Fruit fly (Drosophila melanogaster) whole organism, embryonic: ENCODE data around the gene msn.

Source experiments
- Antp ChIP-seq: fragments of 200-800 bp; sonication (Bioruptor generic); optimal IDR thresholded peaks from 3 replicates; lab custom pipeline; 2016; ENCODE audit warnings: missing biosample characterization, missing genetic modification characterization
- Atf6 ChIP-seq: fragments of 200-800 bp; sonication (Bioruptor generic); IDR thresholded peaks from 2 replicates; pipeline ENCODE4 v1.3.6; 2022; ENCODE audit warnings: missing biosample characterization, missing genetic modification characterization
- B-H2 ChIP-seq: fragments of 200-800 bp; sonication (Bioruptor generic); optimal IDR thresholded peaks from 2 replicates; lab custom pipeline; 2018; ENCODE audit warnings: missing biosample characterization, mild to moderate bottlenecking, missing genetic modification characterization
- CG10209 ChIP-seq: fragments of 200-800 bp; sonication (Bioruptor generic); optimal IDR thresholded peaks from 3 replicates; lab custom pipeline; 2017; ENCODE audit warnings: missing biosample characterization, mild to moderate bottlenecking, missing genetic modification characterization, missing genetic modification reagents
- CG11504 ChIP-seq: fragments of 200-800 bp; sonication (Bioruptor generic); optimal IDR thresholded peaks from 3 replicates; lab custom pipeline; 2019; ENCODE audit warnings: missing biosample characterization, mild to moderate bottlenecking, missing genetic modification characterization, moderate library complexity
- CG11560 ChIP-seq: fragments of 200-800 bp; sonication (Bioruptor generic); IDR thresholded peaks from 3 replicates; pipeline ENCODE4 v1.3.6; 2022; ENCODE audit warnings: missing biosample characterization, missing genetic modification characterization
- CG13624 ChIP-seq: fragments of 200-800 bp; sonication (Bioruptor generic); optimal IDR thresholded peaks from 2 replicates; lab custom pipeline; 2016; ENCODE audit warnings: missing biosample characterization, missing genetic modification characterization
- CG17612 ChIP-seq: fragments of 200-800 bp; sonication (Bioruptor generic); IDR thresholded peaks from 2 replicates; pipeline ENCODE4 v1.3.6; 2022; ENCODE audit warnings: missing biosample characterization, missing genetic modification characterization
- CG17802 ChIP-seq: fragments of 200-800 bp; sonication (Bioruptor generic); optimal IDR thresholded peaks from 2 replicates; lab custom pipeline; 2018; ENCODE audit warnings: missing biosample characterization, mild to moderate bottlenecking, missing genetic modification characterization, moderate library complexity
- CG18011 ChIP-seq: fragments of 200-800 bp; sonication (Bioruptor generic); optimal IDR thresholded peaks from 2 replicates; lab custom pipeline; 2017; ENCODE audit warnings: missing biosample characterization, missing genetic modification characterization, mild to moderate bottlenecking, moderate library complexity, missing genotype
- CG32532 ChIP-seq: fragments of 200-800 bp; sonication (Bioruptor generic); IDR thresholded peaks from 2 replicates; pipeline ENCODE4 v1.3.6; 2022; ENCODE audit warnings: missing biosample characterization, missing genetic modification characterization
- CG3281 ChIP-seq: fragments of 200-800 bp; sonication (Bioruptor generic); optimal IDR thresholded peaks from 3 replicates; lab custom pipeline; 2017; ENCODE audit warnings: missing biosample characterization, mild to moderate bottlenecking, missing genetic modification characterization
- CG3995 ChIP-seq: fragments of 200-800 bp; sonication (Bioruptor generic); optimal IDR thresholded peaks from 3 replicates; lab custom pipeline; 2016; ENCODE audit warnings: missing biosample characterization, missing genetic modification characterization
- CG4328 ChIP-seq: fragments of 200-800 bp; sonication (Bioruptor generic); optimal IDR thresholded peaks from 3 replicates; lab custom pipeline; 2017; ENCODE audit warnings: missing biosample characterization, missing genetic modification reagents, missing genetic modification characterization
- CG5953 ChIP-seq: fragments of 200-800 bp; sonication (Bioruptor generic); IDR thresholded peaks from 2 replicates; pipeline ENCODE4 v1.3.6; 2022; ENCODE audit warnings: missing biosample characterization, missing genetic modification characterization
- CG6272 ChIP-seq: fragments of 200-800 bp; sonication (Bioruptor generic); IDR thresholded peaks from 2 replicates; pipeline ENCODE4 v1.3.6; 2022; ENCODE audit warnings: missing biosample characterization, missing genetic modification characterization
- CG7987 ChIP-seq: fragments of 200-800 bp; sonication (Bioruptor generic); optimal IDR thresholded peaks from 2 replicates; lab custom pipeline; 2018; ENCODE audit warnings: missing biosample characterization, mild to moderate bottlenecking, missing genetic modification characterization, moderate library complexity
- CoRest ChIP-seq: fragments of 200-800 bp; sonication (Bioruptor generic); optimal IDR thresholded peaks from 3 replicates; lab custom pipeline; 2018; ENCODE audit warnings: missing biosample characterization, mild to moderate bottlenecking, missing genetic modification characterization, moderate library complexity
- CrebB ChIP-seq: fragments of 200-800 bp; sonication (Bioruptor generic); optimal IDR thresholded peaks from 3 replicates; lab custom pipeline; 2018; ENCODE audit warnings: missing biosample characterization, mild to moderate bottlenecking, missing genetic modification characterization
- H15 ChIP-seq: fragments of 200-800 bp; sonication (Bioruptor generic); IDR thresholded peaks from 3 replicates; pipeline ENCODE4 v1.3.6; 2022; ENCODE audit warnings: missing biosample characterization, missing genetic modification characterization
- HmgD ChIP-seq: fragments of 200-800 bp; sonication (Bioruptor generic); optimal IDR thresholded peaks from 3 replicates; lab custom pipeline; 2016; ENCODE audit warnings: missing biosample characterization, missing genetic modification characterization
- Hsf ChIP-seq: fragments of 200-800 bp; sonication (Bioruptor generic); optimal IDR thresholded peaks from 3 replicates; lab custom pipeline; 2016; ENCODE audit warnings: missing biosample characterization, missing genetic modification characterization
- Nf-YA ChIP-seq: fragments of 200-800 bp; sonication (Bioruptor generic); IDR thresholded peaks from 2 replicates; pipeline ENCODE4 v1.3.6; 2022; ENCODE audit warnings: missing biosample characterization, missing genetic modification characterization
- PHDP ChIP-seq: fragments of 200-800 bp; sonication (Bioruptor generic); optimal IDR thresholded peaks from 3 replicates; lab custom pipeline; 2018; ENCODE audit warnings: missing biosample characterization, mild to moderate bottlenecking, missing genetic modification characterization, moderate library complexity
- Pdp1 ChIP-seq, 2 experiments: fragments of 200-800 bp; sonication (Bioruptor generic); optimal IDR thresholded peaks; 3 replicates each; lab custom pipeline; 2016; ENCODE audit warnings: missing biosample characterization in 2 of 2, missing genetic modification characterization in 2 of 2, mild to moderate bottlenecking in 1 of 2, moderate library complexity in 1 of 2
- Sox100B ChIP-seq: fragments of 200-800 bp; sonication (Bioruptor generic); optimal IDR thresholded peaks from 3 replicates; lab custom pipeline; 2018; ENCODE audit warnings: missing biosample characterization, mild to moderate bottlenecking, missing genetic modification characterization
- Xrp1 ChIP-seq: fragments of 200-800 bp; sonication (Bioruptor generic); IDR thresholded peaks from 2 replicates; pipeline ENCODE4 v1.3.6; 2022; ENCODE audit warnings: missing biosample characterization, missing genetic modification characterization
- ac ChIP-seq: fragments of 200-800 bp; sonication (Bioruptor generic); optimal IDR thresholded peaks from 3 replicates; lab custom pipeline; 2017; ENCODE audit warnings: missing biosample characterization, mild to moderate bottlenecking, missing genetic modification characterization
- amos ChIP-seq: fragments of 200-800 bp; sonication (Bioruptor generic); IDR thresholded peaks from 2 replicates; pipeline ENCODE4 v1.3.6; 2022; ENCODE audit warnings: missing biosample characterization, missing genetic modification characterization; ENCODE audit not compliant: partially characterized antibody
- btn ChIP-seq: fragments of 200-800 bp; sonication (Bioruptor generic); optimal IDR thresholded peaks from 2 replicates; lab custom pipeline; 2016; ENCODE audit warnings: missing biosample characterization, missing genetic modification characterization
- cato ChIP-seq: fragments of 200-800 bp; sonication (Bioruptor generic); optimal IDR thresholded peaks from 2 replicates; lab custom pipeline; 2016; ENCODE audit warnings: missing biosample characterization, missing genetic modification characterization, borderline replicate concordance
- chif ChIP-seq, 2 experiments: fragments of 200-800 bp; sonication (Bioruptor generic); optimal IDR thresholded peaks; 3 replicates each; lab custom pipeline; 2016; ENCODE audit warnings: missing biosample characterization in 2 of 2, missing genetic modification characterization in 2 of 2
- chn ChIP-seq: fragments of 200-800 bp; sonication (Bioruptor generic); optimal IDR thresholded peaks from 2 replicates; lab custom pipeline; 2016; ENCODE audit warnings: missing biosample characterization, missing genetic modification characterization
- gsb ChIP-seq: fragments of 200-800 bp; sonication (Bioruptor generic); IDR thresholded peaks from 2 replicates; pipeline ENCODE4 v1.3.6; 2022; ENCODE audit warnings: missing biosample characterization, missing genetic modification characterization
- hth ChIP-seq: fragments of >200 bp; optimal IDR thresholded peaks from 2 replicates; lab custom pipeline; 2017; ENCODE audit warnings: inconsistent platforms
- ind ChIP-seq: fragments of 200-800 bp; sonication (Bioruptor generic); optimal IDR thresholded peaks from 3 replicates; lab custom pipeline; 2016; ENCODE audit warnings: missing biosample characterization, missing genetic modification characterization
- knrl ChIP-seq: fragments of 200-800 bp; sonication (Bioruptor generic); IDR thresholded peaks from 3 replicates; pipeline ENCODE4 v1.3.6; 2022; ENCODE audit warnings: missing biosample characterization, missing genetic modification characterization; ENCODE audit not compliant: partially characterized antibody
- lov ChIP-seq, 2 experiments: fragments of 200-800 bp in 1 of 2; fragments of >200 bp in 1 of 2; sonication (Bioruptor generic) in 1 of 2; IDR thresholded peaks in 1 of 2; optimal IDR thresholded peaks in 1 of 2; 2 replicates in 1 of 2; 3 replicates in 1 of 2; pipeline versions ENCODE4 v1.3.6 to Lab custom; 2017 to 2022; ENCODE audit warnings: missing biosample characterization in 1 of 2, missing genetic modification characterization in 1 of 2
- peb ChIP-seq: fragments of 200-800 bp; sonication (Bioruptor generic); IDR thresholded peaks from 2 replicates; pipeline ENCODE4 v1.3.6; 2022; ENCODE audit warnings: missing biosample characterization, missing genetic modification characterization
- sc ChIP-seq, 3 experiments: fragments of >200 bp in 2 of 3; fragments of 200-800 bp in 1 of 3; sonication (Bioruptor generic) in 1 of 3; optimal IDR thresholded peaks; 2 replicates in 2 of 3; 3 replicates in 1 of 3; lab custom pipeline; 2017; ENCODE audit warnings: mild to moderate bottlenecking in 1 of 3, missing biosample characterization in 1 of 3, missing genetic modification characterization in 1 of 3, missing genetic modification reagents in 1 of 3
- sens-2 ChIP-seq: fragments of 200-800 bp; sonication (Bioruptor generic); IDR thresholded peaks from 2 replicates; pipeline ENCODE4 v1.3.6; 2022; ENCODE audit warnings: missing biosample characterization, missing genetic modification characterization
- sna ChIP-seq: fragments of 200-800 bp; sonication (Bioruptor generic); IDR thresholded peaks from 2 replicates; pipeline ENCODE4 v1.3.6; 2022; ENCODE audit warnings: missing biosample characterization, missing genetic modification characterization; ENCODE audit not compliant: partially characterized antibody
- so ChIP-seq: fragments of 200-800 bp; sonication (Bioruptor generic); IDR thresholded peaks from 3 replicates; pipeline ENCODE4 v1.3.6; 2022; ENCODE audit warnings: missing biosample characterization, missing genetic modification characterization
- tx ChIP-seq: fragments of 200-800 bp; sonication (Bioruptor generic); optimal IDR thresholded peaks from 2 replicates; lab custom pipeline; 2016; ENCODE audit warnings: missing biosample characterization, missing genetic modification characterization
- unc-4 ChIP-seq: fragments of 200-800 bp; sonication (Bioruptor generic); IDR thresholded peaks from 2 replicates; pipeline ENCODE4 v1.3.6; 2022; ENCODE audit warnings: missing biosample characterization, missing genetic modification characterization; ENCODE audit not compliant: partially characterized antibody
- z ChIP-seq: fragments of 200-800 bp; sonication (Bioruptor generic); IDR thresholded peaks from 3 replicates; pipeline ENCODE4 v1.3.6; 2022; ENCODE audit warnings: missing biosample characterization, missing genetic modification characterization
- zen ChIP-seq: fragments of 200-800 bp; sonication (Bioruptor generic); optimal IDR thresholded peaks from 3 replicates; lab custom pipeline; 2018; ENCODE audit warnings: missing biosample characterization, mild to moderate bottlenecking, missing genetic modification characterization, moderate library complexity

Gene msn

DNA sequence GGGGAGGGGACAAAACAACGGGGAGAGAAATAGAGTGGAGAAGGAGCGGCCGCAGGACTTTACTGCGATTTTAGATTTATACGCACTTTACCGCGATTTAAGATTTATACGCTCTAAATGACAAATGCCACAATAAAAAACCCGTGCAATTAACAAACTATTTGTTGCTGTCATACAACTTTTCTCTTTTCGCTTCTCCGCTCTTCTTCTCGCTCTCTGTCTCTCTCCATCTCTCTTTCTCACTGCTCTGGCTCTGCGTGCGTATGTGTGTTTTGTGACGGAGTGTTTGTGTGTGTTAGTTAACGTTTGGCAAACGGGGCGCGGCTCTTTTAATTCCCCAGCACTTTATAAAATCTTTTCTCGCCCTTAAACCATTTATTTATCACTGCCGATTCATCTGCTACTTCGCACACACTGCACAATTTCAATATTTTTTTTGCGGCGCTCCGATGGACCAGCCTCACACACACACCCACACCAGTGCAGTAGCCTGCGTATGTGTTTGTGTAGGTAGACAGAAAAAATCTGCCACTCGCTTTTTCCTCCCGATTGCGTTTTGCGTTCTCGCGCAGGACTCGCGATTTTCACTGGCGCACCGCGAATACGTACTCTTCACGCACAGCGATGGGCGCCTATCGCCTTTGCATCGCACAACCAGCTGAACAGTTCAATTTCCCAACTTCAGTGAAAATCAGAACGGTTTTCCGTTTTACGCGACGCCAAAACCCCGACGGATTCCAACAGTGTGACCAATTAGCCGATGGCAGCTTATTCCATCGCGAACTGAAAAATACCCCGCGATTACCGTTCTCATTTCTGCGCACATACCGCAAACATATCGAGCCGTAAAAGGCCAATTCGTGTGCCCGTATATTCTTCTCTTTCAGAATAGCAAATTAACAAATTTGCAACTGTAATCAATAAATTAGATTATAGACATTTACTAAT is at the start of gene msn (continued):
- no peak for TF ChIP-seq sc (optimal IDR thresholded peaks at IDR 0.05; lab: Kevin White, UChicago)
- TF ChIP-seq sc (GFP tag; optimal IDR thresholded peaks at IDR 0.05; lab: Kevin White, UChicago): no peak
- TF ChIP-seq CG11504: no peak
- TF ChIP-seq cato (GFP tag; lab: Kevin White, UChicago): no peak
- TF ChIP-seq CG5953 (GFP tag; lab: Robert Waterston, UW): no peak
- no peak for TF ChIP-seq chif (GFP tag; optimal IDR thresholded peaks at IDR 0.05; lab: Kevin White, UChicago)
- no peak for TF ChIP-seq Nf-YA (GFP tag; lab: Robert Waterston, UW)
- no peak for TF ChIP-seq CG10209 (GFP tag; lab: Kevin White, UChicago)
- peak; percentile 5 for TF ChIP-seq CrebB (tag; lab: Kevin White, UChicago)
- peak; percentile 50; the same call in 1 of the 2 replicates for TF ChIP-seq sna
- no peak for TF ChIP-seq Xrp1 (GFP tag; lab: Robert Waterston, UW)
- 0 out of 3 replicates have a peak, but pooled peaks have one; percentile 45 for TF ChIP-seq CG11560
- TF ChIP-seq amos: peak; percentile 60
- peak; percentile 50 for TF ChIP-seq CG3281
- TF ChIP-seq H15 (GFP tag; lab: Robert Waterston, UW): no peak
- TF ChIP-seq Pdp1 (GFP tag; optimal IDR thresholded peaks at IDR 0.05; lab: Kevin White, UChicago): peak in 1 of 2 experiments; percentile 71
- TF ChIP-seq CG17612 (GFP tag; lab: Robert Waterston, UW): no peak
- TF ChIP-seq Antp: no peak
- peak; percentile 11 for TF ChIP-seq B-H2 (GFP tag; lab: Kevin White, UChicago)
- peak; percentile 42; the same call in 1 of the 2 replicates for TF ChIP-seq unc-4 (GFP tag; lab: Robert Waterston, UW)
- peak; percentile 36; the same call in 2 of the 3 replicates for TF ChIP-seq knrl
- no peak; the same call in 2 of the 3 replicates for TF ChIP-seq so (GFP tag; lab: Robert Waterston, UW)
- peak; percentile 36 for TF ChIP-seq CG7987
- no peak for TF ChIP-seq CoRest
- TF ChIP-seq ind (GFP tag; lab: Kevin White, UChicago): no peak
- peak; percentile 27 for TF ChIP-seq zen (tag; lab: Kevin White, UChicago)
- no peak for TF ChIP-seq peb (GFP tag; lab: Robert Waterston, UW)
- no peak for TF ChIP-seq z (GFP tag; lab: Robert Waterston, UW)
- no peak for TF ChIP-seq hth (lab: Kevin White, UChicago)
- peak; percentile 20 for TF ChIP-seq PHDP (tag; lab: Kevin White, UChicago)
- TF ChIP-seq HmgD (GFP tag; lab: Kevin White, UChicago): peak; percentile 55
- TF ChIP-seq ac (GFP tag; lab: Kevin White, UChicago): peak; percentile 19
- TF ChIP-seq CG3995 (GFP tag; lab: Kevin White, UChicago): no peak
- TF ChIP-seq CG18011 (GFP tag; lab: Kevin White, UChicago): peak; percentile 6
- no peak for TF ChIP-seq CG13624 (GFP tag; lab: Kevin White, UChicago)
- 0 out of 2 replicates have a peak, but pooled peaks have one; percentile 29 for TF ChIP-seq gsb (GFP tag; lab: Robert Waterston, UW)
- TF ChIP-seq Hsf: no peak
- TF ChIP-seq lov (optimal IDR thresholded peaks at IDR 0.05; lab: Kevin White, UChicago): no peak
- TF ChIP-seq lov (GFP tag; IDR thresholded peaks at IDR 0.05; lab: Robert Waterston, UW): no peak
- peak; percentile 52; the same call in 1 of the 2 replicates for TF ChIP-seq Atf6 (GFP tag; lab: Robert Waterston, UW)
- TF ChIP-seq CG6272 (GFP tag; lab: Robert Waterston, UW): peak; percentile 21; the same call in 1 of the 2 replicates
- peak; percentile 23 for TF ChIP-seq CG17802 (tag; lab: Kevin White, UChicago)
- 0 out of 2 replicates have a peak, but pooled peaks have one; percentile 7 for TF ChIP-seq sens-2 (GFP tag; lab: Robert Waterston, UW)
- no peak for TF ChIP-seq Sox100B (GFP tag; lab: Kevin White, UChicago)
- no peak for TF ChIP-seq CG4328 (GFP tag; lab: Kevin White, UChicago)
- peak; percentile 27 for TF ChIP-seq btn (GFP tag; lab: Kevin White, UChicago)
- no peak for TF ChIP-seq chn (GFP tag; lab: Kevin White, UChicago)
- no peak for TF ChIP-seq tx (GFP tag; lab: Kevin White, UChicago)
- peak; percentile 50 for TF ChIP-seq CG32532 (GFP tag; lab: Robert Waterston, UW)
